Worm (Caenorhabditis elegans): ENCODE results near the gene bir-2.

bir-2 gene

ce11 chrV:13600882-13601281, 32.2 kb downstream of the bir-2 start, which contains the start of gene rdy-2:
TSS of gene rdy-2 (minus strand) at chrV:13600982.
- no peak for TF ChIP-seq cey-2 (tag; optimal IDR thresholded peaks at IDR 0.05; ENCODE audit: borderline replicate concordance, insufficient read depth)
- no peak for TF ChIP-seq dmd-6 (GFP tag; IDR thresholded peaks at IDR 0.05)
- TF ChIP-seq php-3 (GFP tag; IDR thresholded peaks at IDR 0.05) = no peak
- no peak for TF ChIP-seq F37D6.2 (tag; optimal IDR thresholded peaks at IDR 0.05)
- no peak for TF ChIP-seq nhr-6 (tag; optimal IDR thresholded peaks at IDR 0.05)
- TF ChIP-seq zip-11 (GFP tag; IDR thresholded peaks at IDR 0.05) = no peak
- TF ChIP-seq lim-7 (GFP tag; IDR thresholded peaks at IDR 0.05) = no peak

ce11 chrV:13606651-13607242, 38.1 kb downstream of the bir-2 start, which contains the start of gene fmo-4:
TSS of gene fmo-4 (minus strand) at chrV:13606701.
- TF ChIP-seq lir-3 (tag; optimal IDR thresholded peaks at IDR 0.05) (no peak), ztf-11 (tag; optimal IDR thresholded peaks at IDR 0.05) (no peak), daf-19 (GFP tag; conservative IDR thresholded peaks at IDR 0.05) (no peak), unc-62 (GFP tag; optimal IDR thresholded peaks at IDR 0.05 in 1 of 2) (peak in 1 of 2 experiments; percentile 58), unc-62 (tag; optimal IDR thresholded peaks at IDR 0.05) (no peak), ZK546.5 (tag; optimal IDR thresholded peaks at IDR 0.05) (no peak), hlh-11 (tag; optimal IDR thresholded peaks at IDR 0.05) (peak; percentile 79), nhr-28 (tag; optimal IDR thresholded peaks at IDR 0.05) (peak; percentile 12), hif-1 (tag; optimal IDR thresholded peaks at IDR 0.05) (peak in 1 of 2 experiments; percentile 22), egl-27 (tag; optimal IDR thresholded peaks at IDR 0.05) (no peak), rbr-2 (tag; optimal IDR thresholded peaks at IDR 0.05) (no peak), snpc-1.2 (GFP tag; IDR thresholded peaks at IDR 0.05) (no peak), mxl-3 (GFP tag; optimal IDR thresholded peaks at IDR 0.05) (peak; percentile 9), mdl-1 (tag; optimal IDR thresholded peaks at IDR 0.05) (peak in 1 of 2 experiments; percentile 54), dmd-6 (GFP tag; IDR thresholded peaks at IDR 0.05) (no peak), tra-1 (GFP tag; IDR thresholded peaks at IDR 0.05) (no peak), saeg-2 (GFP tag; IDR thresholded peaks at IDR 0.05) (no peak), spr-1 (tag; optimal IDR thresholded peaks at IDR 0.05) (no peak), aha-1 (tag) (peak; percentile 44), nhr-48 (tag; optimal IDR thresholded peaks at IDR 0.05) (peak; percentile 77), ceh-44 (GFP tag; IDR thresholded peaks at IDR 0.05) (no peak), nhr-42 (GFP tag; IDR thresholded peaks at IDR 0.05) (no peak), nhr-25 (tag; optimal IDR thresholded peaks at IDR 0.05; ENCODE audit: borderline replicate concordance, insufficient read depth) (no peak), nhr-77 (tag; optimal IDR thresholded peaks at IDR 0.05) (no peak), arid-1 (GFP tag; conservative IDR thresholded peaks at IDR 0.05) (no peak)

ce11 chrV:13608486-13608885, 39.8 kb downstream of the bir-2 start:
- no peak for TF ChIP-seq vab-7 (GFP tag; IDR thresholded peaks at IDR 0.05)
- no peak for TF ChIP-seq dpl-1 (GFP tag; optimal IDR thresholded peaks at IDR 0.05)
- TF ChIP-seq lim-7 (GFP tag; IDR thresholded peaks at IDR 0.05) = no peak
- peak; percentile 63 for TF ChIP-seq hlh-30 (tag; optimal IDR thresholded peaks at IDR 0.05; ENCODE audit: insufficient read depth)
- peak; percentile 53 for TF ChIP-seq nhr-48 (tag; optimal IDR thresholded peaks at IDR 0.05)
- TF ChIP-seq F44E2.7 (GFP tag; IDR thresholded peaks at IDR 0.05) = no peak
- TF ChIP-seq nhr-28 (tag; optimal IDR thresholded peaks at IDR 0.05) = peak; percentile 75
- TF ChIP-seq lir-3 (tag; optimal IDR thresholded peaks at IDR 0.05) = no peak
- TF ChIP-seq unc-62 (GFP tag; optimal IDR thresholded peaks at IDR 0.05 in 1 of 2) = peak in 1 of 2 experiments; percentile 44
- TF ChIP-seq unc-62 (tag; optimal IDR thresholded peaks at IDR 0.05) = no peak
- peak; percentile 22 for TF ChIP-seq mxl-3 (GFP tag; optimal IDR thresholded peaks at IDR 0.05)
- no peak for TF ChIP-seq R02D3.7 (tag; optimal IDR thresholded peaks at IDR 0.05)
- no peak for TF ChIP-seq Y105C5A.15 (GFP tag; IDR thresholded peaks at IDR 0.05)
- peak; percentile 41; the same call in 1 of the 2 replicates for TF ChIP-seq dmd-6 (GFP tag; IDR thresholded peaks at IDR 0.05)
- peak in 1 of 2 experiments; percentile 35 for TF ChIP-seq mdl-1 (tag; optimal IDR thresholded peaks at IDR 0.05)
- no peak for TF ChIP-seq lin-38 (GFP tag; IDR thresholded peaks at IDR 0.05)
- TF ChIP-seq nhr-42 (GFP tag; IDR thresholded peaks at IDR 0.05) = no peak
- TF ChIP-seq zip-11 (GFP tag; IDR thresholded peaks at IDR 0.05) = no peak
- no peak for TF ChIP-seq ztf-7 (tag; optimal IDR thresholded peaks at IDR 0.05)
- TF ChIP-seq hlh-11 (tag; optimal IDR thresholded peaks at IDR 0.05) = peak; percentile 53
